Worm (Caenorhabditis elegans) whole organism, mixed stage, embryonic: Measurements from ENCODE around the gene ceh-53.

Experiments used
- blmp-1 ChIP-seq: fragments of 150-350 bp; optimal IDR thresholded peaks from 2 replicates; lab custom pipeline; 2014; ENCODE audit warnings: missing biosample characterization, missing genetic modification characterization
- ces-1 ChIP-seq: fragments of 150-350 bp; optimal IDR thresholded peaks from 2 replicates; lab custom pipeline; 2014; ENCODE audit warnings: missing biosample characterization, missing genetic modification reagents, missing genetic modification characterization
- cnd-1 ChIP-seq: fragments of 200-800 bp; sonication (Bioruptor generic); optimal IDR thresholded peaks from 2 replicates; lab custom pipeline; 2018; ENCODE audit warnings: mild to moderate bottlenecking, missing genetic modification characterization, missing compliant biosample characterization
- elt-3 ChIP-seq: fragments of 150-350 bp; optimal IDR thresholded peaks from 2 replicates; lab custom pipeline; 2014; ENCODE audit warnings: missing biosample characterization, missing genetic modification characterization
- flh-1 ChIP-seq: fragments of 200-800 bp; sonication (Bioruptor generic); optimal IDR thresholded peaks from 2 replicates; lab custom pipeline; 2018; ENCODE audit warnings: mild to moderate bottlenecking, missing genetic modification characterization, moderate library complexity, missing compliant biosample characterization
- lsy-2 ChIP-seq: fragments of 150-350 bp; optimal IDR thresholded peaks from 2 replicates; lab custom pipeline; 2014; ENCODE audit warnings: missing biosample characterization, missing genetic modification characterization
- nhr-12 ChIP-seq: fragments of 150-350 bp; optimal IDR thresholded peaks from 2 replicates; lab custom pipeline; 2014; ENCODE audit warnings: missing biosample characterization, missing genetic modification characterization
- nhr-28 ChIP-seq: fragments of 150-350 bp; optimal IDR thresholded peaks from 2 replicates; lab custom pipeline; 2014; ENCODE audit warnings: missing biosample characterization, missing genetic modification characterization
- nhr-76 ChIP-seq: sonication (generic microtip); optimal IDR thresholded peaks from 2 replicates; lab custom pipeline; 2017; ENCODE audit warnings: missing biosample characterization, missing genetic modification characterization
- pha-4 ChIP-seq: fragments of 150-350 bp; optimal IDR thresholded peaks from 2 replicates; lab custom pipeline; 2018; ENCODE audit warnings: missing biosample characterization, missing genetic modification reagents, missing genetic modification characterization
- snpc-4 ChIP-seq: fragments of 150-350 bp; optimal IDR thresholded peaks from 2 replicates; lab custom pipeline; 2014; ENCODE audit warnings: missing biosample characterization, missing genetic modification characterization
- unc-39 ChIP-seq: fragments of 150-350 bp; optimal IDR thresholded peaks from 2 replicates; lab custom pipeline; 2014; ENCODE audit warnings: missing biosample characterization, missing genetic modification characterization
- unc-62 ChIP-seq: fragments of 150-350 bp; optimal IDR thresholded peaks from 2 replicates; lab custom pipeline; 2014; ENCODE audit warnings: missing biosample characterization, missing genetic modification reagents, missing genetic modification characterization
- ztf-11 ChIP-seq: fragments of 150-350 bp; optimal IDR thresholded peaks from 2 replicates; lab custom pipeline; 2014; ENCODE audit warnings: missing biosample characterization, missing genetic modification characterization

- TF ChIP-seq ces-1 (GFP tag; lab: Kevin White, UChicago) = no peak
- no peak for TF ChIP-seq unc-62
- no peak for TF ChIP-seq elt-3 (tag; lab: Kevin White, UChicago)
- TF ChIP-seq nhr-28 (tag; lab: Kevin White, UChicago) = no peak
- no peak for TF ChIP-seq lsy-2
- no peak for TF ChIP-seq ztf-11 (tag; lab: Kevin White, UChicago)
- TF ChIP-seq snpc-4 (tag; lab: Kevin White, UChicago) = no peak
- TF ChIP-seq pha-4 (tag; lab: Kevin White, UChicago) = no peak
- no peak for TF ChIP-seq unc-39
- TF ChIP-seq nhr-76 (tag; lab: Kevin White, UChicago) = no peak
- no peak for TF ChIP-seq blmp-1 (tag; lab: Kevin White, UChicago)
- TF ChIP-seq flh-1 (GFP tag; lab: Kevin White, UChicago) = no peak
- no peak for TF ChIP-seq cnd-1
- TF ChIP-seq nhr-12 (tag; lab: Kevin White, UChicago) = no peak
Observed at ce11 chrIV:3552933-3553332, 54.9 kb downstream of the ceh-53 start.
